Worm (Caenorhabditis elegans) whole organism, early embryonic: ENCODE data around the gene fbxa-128.

Experiments used
- B0310.2 ChIP-seq: sonication (generic microtip); optimal IDR thresholded peaks from 2 replicates; lab custom pipeline; 2016; ENCODE audit warnings: mild to moderate bottlenecking, missing genetic modification characterization, missing compliant biosample characterization
- F13C5.2 ChIP-seq: sonication (generic microtip); optimal IDR thresholded peaks from 2 replicates; lab custom pipeline; 2017; ENCODE audit warnings: mild to moderate bottlenecking, missing genetic modification characterization, inconsistent platforms, missing compliant biosample characterization
- aly-1 ChIP-seq: sonication (generic microtip); optimal IDR thresholded peaks from 2 replicates; lab custom pipeline; 2016; ENCODE audit warnings: missing genetic modification characterization, missing compliant biosample characterization
- ama-1 ChIP-seq: fragments of 150-350 bp; optimal IDR thresholded peaks from 2 replicates; lab custom pipeline; 2014
- ceh-13 ChIP-seq: fragments of 200-800 bp; sonication (Bioruptor generic); optimal IDR thresholded peaks from 2 replicates; lab custom pipeline; 2018; ENCODE audit warnings: mild to moderate bottlenecking, missing genetic modification characterization, missing compliant biosample characterization
- ceh-36 ChIP-seq: sonication (generic microtip); optimal IDR thresholded peaks from 2 replicates; lab custom pipeline; 2016; ENCODE audit warnings: missing genetic modification characterization, inconsistent platforms, missing compliant biosample characterization
- ets-7 ChIP-seq: sonication (generic microtip); optimal IDR thresholded peaks from 2 replicates; lab custom pipeline; 2016; ENCODE audit warnings: missing genotype, missing genetic modification characterization, missing compliant biosample characterization
- flt-1 ChIP-seq: fragments of 200-800 bp; sonication (Bioruptor generic); IDR thresholded peaks from 2 replicates; pipeline ENCODE4 v1.3.6; 2022; ENCODE audit warnings: missing genetic modification characterization, missing compliant biosample characterization
- hmbx-1 ChIP-seq: sonication (generic microtip); optimal IDR thresholded peaks from 2 replicates; lab custom pipeline; 2016; ENCODE audit warnings: mild to moderate bottlenecking, missing genetic modification characterization, missing compliant biosample characterization
- hmg-4 ChIP-seq: fragments of 200-800 bp; sonication (Bioruptor generic); optimal IDR thresholded peaks from 2 replicates; lab custom pipeline; 2018; ENCODE audit warnings: mild to moderate bottlenecking, missing genetic modification characterization, missing compliant biosample characterization
- hnd-1 ChIP-seq: sonication (generic microtip); optimal IDR thresholded peaks from 2 replicates; lab custom pipeline; 2016; ENCODE audit warnings: missing genetic modification characterization, missing compliant biosample characterization
- pes-1 ChIP-seq: fragments of 200-800 bp; sonication (Bioruptor generic); IDR thresholded peaks from 2 replicates; pipeline ENCODE4 v1.3.6; 2022; ENCODE audit warnings: missing genetic modification reagents, missing genetic modification characterization, missing compliant biosample characterization
- scrt-1 ChIP-seq: fragments of 200-800 bp; sonication (Bioruptor generic); IDR thresholded peaks from 2 replicates; pipeline ENCODE4 v1.3.6; 2022; ENCODE audit warnings: missing genetic modification characterization, missing compliant biosample characterization
- sea-1 ChIP-seq: fragments of 200-800 bp; sonication (Bioruptor generic); conservative IDR thresholded peaks from 2 replicates; pipeline ENCODE4 v1.3.6; 2022; ENCODE audit warnings: missing genetic modification characterization, missing compliant biosample characterization
- tbx-11 ChIP-seq: fragments of 200-800 bp; sonication (Bioruptor generic); IDR thresholded peaks from 2 replicates; pipeline ENCODE4 v1.3.6; 2022; ENCODE audit warnings: missing genetic modification characterization, missing compliant biosample characterization
- tbx-37 ChIP-seq: fragments of 200-800 bp; sonication (Bioruptor generic); conservative IDR thresholded peaks from 2 replicates; pipeline ENCODE4 v1.3.6; 2022; ENCODE audit warnings: missing genetic modification reagents, missing genetic modification characterization, missing compliant biosample characterization
- tra-4 ChIP-seq: sonication (generic microtip); optimal IDR thresholded peaks from 2 replicates; lab custom pipeline; 2017; ENCODE audit warnings: missing genetic modification characterization, missing compliant biosample characterization

Gene fbxa-128

DNA sequence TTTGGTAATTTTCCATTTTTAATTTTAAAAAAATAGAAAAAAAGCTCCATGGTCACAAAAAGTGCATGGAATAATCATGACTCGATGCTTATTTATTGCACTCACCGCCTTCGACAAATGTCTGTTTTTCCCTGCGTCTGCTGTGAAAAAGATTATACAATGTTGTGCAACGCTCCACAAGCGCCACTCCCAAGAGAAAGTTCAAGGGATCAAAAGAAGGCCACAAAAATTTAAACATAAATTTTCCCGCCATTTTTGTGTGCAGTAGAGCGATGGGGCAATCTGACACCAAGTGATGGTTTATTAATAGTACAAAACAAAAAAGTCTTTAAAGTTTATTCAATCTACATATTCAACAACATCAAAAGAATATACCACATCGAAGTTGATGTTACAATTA, at the start of gene fbxa-128:
Gene fbxa-128, minus strand, starts transcription at position 192 of the 400 bp plus-strand sequence.
- TF ChIP-seq ets-7 (tag; lab: Kevin White, UChicago) = no peak
- TF ChIP-seq pes-1 (GFP tag; lab: Robert Waterston, UW) = no peak
- no peak for TF ChIP-seq tbx-11 (GFP tag; lab: Robert Waterston, UW)
- no peak for TF ChIP-seq hmbx-1
- no peak for TF ChIP-seq ama-1 (lab: Kevin White, UChicago)
- no peak for TF ChIP-seq flt-1 (GFP tag; lab: Robert Waterston, UW)
- TF ChIP-seq hnd-1 (tag; lab: Kevin White, UChicago) = no peak
- no peak for TF ChIP-seq aly-1 (tag; lab: Kevin White, UChicago)
- no peak for TF ChIP-seq ceh-36 (tag; lab: Kevin White, UChicago)
- TF ChIP-seq tra-4 (tag; lab: Kevin White, UChicago) = no peak
- no peak for TF ChIP-seq B0310.2 (tag; lab: Kevin White, UChicago)
- no peak for TF ChIP-seq sea-1

DNA sequence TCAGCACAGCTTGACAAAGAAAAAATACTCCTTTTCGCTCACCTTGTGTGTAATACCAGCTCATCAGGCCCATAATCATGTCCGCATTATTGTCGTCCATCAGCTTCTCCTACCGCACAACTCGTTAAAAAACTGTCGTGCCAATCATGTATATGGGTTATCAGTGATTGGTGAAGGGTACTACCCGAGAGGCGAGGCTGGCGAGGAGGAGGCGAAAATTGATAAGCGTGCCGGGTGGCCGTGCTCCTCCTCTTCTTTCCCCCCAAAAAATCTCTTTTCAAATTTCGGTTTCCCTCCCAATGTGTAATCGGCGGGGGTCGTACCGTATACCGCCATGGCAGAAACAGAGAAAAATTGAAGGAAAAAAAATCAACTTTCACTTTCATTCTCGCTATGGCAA, 49.2 kb upstream of the fbxa-128 start:
- TF ChIP-seq tra-4 (tag; lab: Kevin White, UChicago) (no peak), tbx-37 (GFP tag; lab: Robert Waterston, UW) (no peak), ets-7 (tag; lab: Kevin White, UChicago) (no peak), hmbx-1 (no peak), scrt-1 (GFP tag; lab: Robert Waterston, UW) (no peak), hmg-4 (no peak), ceh-36 (tag; lab: Kevin White, UChicago) (no peak), aly-1 (tag; lab: Kevin White, UChicago) (no peak)

DNA sequence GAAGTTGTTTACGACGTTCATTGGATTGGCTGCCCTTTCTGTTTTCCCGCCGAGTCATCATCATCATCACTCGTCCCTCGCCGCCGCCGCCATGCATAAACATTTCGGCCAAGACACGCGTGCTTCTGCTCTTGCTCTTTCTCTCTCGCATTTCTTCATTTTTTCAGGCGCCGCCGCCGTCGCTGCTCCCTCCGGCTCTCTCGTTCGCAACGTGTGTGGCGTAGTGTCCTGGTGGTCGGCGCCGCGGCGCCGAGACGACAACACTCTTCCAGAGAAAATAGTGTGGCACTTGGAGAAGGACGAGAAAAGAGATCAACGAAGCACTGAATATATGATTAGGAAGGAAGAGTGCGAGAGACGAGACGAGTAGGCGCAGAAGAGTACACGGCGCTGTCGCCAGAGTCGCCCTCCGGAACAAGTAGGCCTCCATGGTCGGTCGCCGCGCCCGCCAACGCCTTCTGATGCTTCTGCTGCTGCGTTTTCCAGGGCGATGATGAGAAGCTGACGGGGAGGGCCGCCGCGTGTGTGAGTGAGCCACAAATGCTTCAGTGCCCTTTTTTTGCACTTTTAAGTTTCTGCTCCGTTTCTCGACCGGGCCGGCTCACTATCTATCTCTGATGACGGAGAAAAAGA, 46.7 kb upstream of the fbxa-128 start:
- TF ChIP-seq F13C5.2 (tag; lab: Kevin White, UChicago) (no peak), sea-1 (no peak), tbx-11 (GFP tag; lab: Robert Waterston, UW) (no peak), hnd-1 (tag; lab: Kevin White, UChicago) (no peak), hmbx-1 (no peak), flt-1 (GFP tag; lab: Robert Waterston, UW) (no peak), tbx-37 (GFP tag; lab: Robert Waterston, UW) (no peak), pes-1 (GFP tag; lab: Robert Waterston, UW) (no peak), aly-1 (tag; lab: Kevin White, UChicago) (no peak)

DNA sequence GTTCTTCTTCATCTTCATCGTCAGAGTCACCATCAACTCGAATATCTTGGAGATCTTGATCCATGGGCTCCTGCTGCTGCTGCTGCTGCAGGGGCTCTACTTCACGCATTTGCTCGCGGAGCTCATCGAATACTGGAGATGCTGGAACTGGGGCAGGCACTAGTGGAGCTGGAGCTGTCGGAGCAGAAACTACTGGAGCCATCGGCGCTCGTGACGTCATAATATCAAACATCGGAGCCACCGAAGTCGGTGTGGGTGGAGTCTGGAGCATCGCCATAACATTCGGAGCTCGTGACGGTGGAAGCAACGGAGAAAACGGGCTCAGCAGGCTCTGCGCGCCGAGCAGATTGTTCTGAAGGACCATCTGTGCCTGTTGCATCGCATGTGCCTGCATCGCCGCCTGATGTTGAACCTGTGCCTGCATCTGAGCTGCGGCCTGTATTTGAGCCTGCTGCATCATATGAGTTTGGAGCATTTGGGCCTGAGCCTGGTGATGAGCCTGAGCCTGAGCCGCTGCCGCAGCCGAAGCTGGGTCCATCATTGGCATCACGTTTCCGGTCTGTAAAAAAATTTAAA, 36.8 kb upstream of the fbxa-128 start:
- TF ChIP-seq tra-4 (tag; lab: Kevin White, UChicago) = no peak
- TF ChIP-seq hmg-4 = no peak
- TF ChIP-seq sea-1 = no peak
- no peak for TF ChIP-seq aly-1 (tag; lab: Kevin White, UChicago)

DNA sequence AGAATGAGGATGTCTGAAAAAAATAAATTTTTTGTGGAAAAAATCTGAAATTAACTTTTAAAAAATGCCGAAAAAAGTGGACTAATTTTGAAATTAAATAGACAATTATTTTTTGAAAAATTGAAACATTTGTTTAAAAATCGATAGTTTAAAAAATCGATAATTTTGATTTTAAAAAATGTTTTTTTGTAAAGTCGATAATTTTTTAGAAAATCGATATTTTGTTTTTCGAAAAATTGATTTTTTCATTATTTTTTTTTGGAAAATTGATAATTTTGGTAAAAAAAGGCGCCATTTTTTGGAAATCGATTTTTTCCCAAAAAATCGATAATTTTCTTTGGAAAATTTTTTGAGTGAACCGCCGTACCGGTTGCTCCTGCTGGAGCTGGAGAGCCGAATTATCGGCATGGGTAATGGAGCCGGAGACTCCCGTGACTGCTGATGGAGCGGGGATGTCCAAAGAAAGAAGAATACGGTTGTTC, 33.4 kb upstream of the fbxa-128 start:
- TF ChIP-seq pes-1 (GFP tag; lab: Robert Waterston, UW) (no peak), ets-7 (tag; lab: Kevin White, UChicago) (no peak), flt-1 (GFP tag; lab: Robert Waterston, UW) (no peak), B0310.2 (tag; lab: Kevin White, UChicago) (no peak), aly-1 (tag; lab: Kevin White, UChicago) (no peak), sea-1 (no peak), hmbx-1 (no peak), F13C5.2 (tag; lab: Kevin White, UChicago) (no peak), hnd-1 (tag; lab: Kevin White, UChicago) (no peak), scrt-1 (GFP tag; lab: Robert Waterston, UW) (no peak)

DNA sequence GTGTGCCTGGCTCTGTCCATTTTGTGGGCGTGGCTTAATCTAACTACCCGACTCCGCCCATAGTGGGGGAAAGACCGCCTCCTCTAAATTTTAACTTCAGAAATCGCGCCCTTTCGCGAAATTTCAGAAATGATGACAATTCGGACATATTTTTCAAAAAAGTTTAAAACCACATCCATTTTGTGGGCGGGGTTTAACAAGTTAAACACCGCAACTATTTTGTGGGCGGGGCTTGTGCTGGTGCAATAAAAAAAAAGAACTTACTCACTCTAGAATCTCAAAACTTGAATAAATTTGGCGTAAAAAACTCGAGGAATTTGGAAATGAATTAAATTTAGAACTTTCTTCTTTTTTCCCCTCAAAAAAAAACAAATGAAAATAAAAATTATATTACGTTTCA, 31.6 kb upstream of the fbxa-128 start:
- TF ChIP-seq ceh-13 (GFP tag; lab: Kevin White, UChicago) (no peak), hmg-4 (no peak), scrt-1 (GFP tag; lab: Robert Waterston, UW) (no peak), hmbx-1 (no peak), pes-1 (GFP tag; lab: Robert Waterston, UW) (no peak), aly-1 (tag; lab: Kevin White, UChicago) (no peak), tbx-11 (GFP tag; lab: Robert Waterston, UW) (no peak), ets-7 (tag; lab: Kevin White, UChicago) (no peak), sea-1 (no peak), flt-1 (GFP tag; lab: Robert Waterston, UW) (no peak), B0310.2 (tag; lab: Kevin White, UChicago) (no peak), tbx-37 (GFP tag; lab: Robert Waterston, UW) (no peak), ceh-36 (tag; lab: Kevin White, UChicago) (no peak), tra-4 (tag; lab: Kevin White, UChicago) (no peak), hnd-1 (tag; lab: Kevin White, UChicago) (no peak), F13C5.2 (tag; lab: Kevin White, UChicago) (no peak), ama-1 (lab: Kevin White, UChicago) (no peak)

DNA sequence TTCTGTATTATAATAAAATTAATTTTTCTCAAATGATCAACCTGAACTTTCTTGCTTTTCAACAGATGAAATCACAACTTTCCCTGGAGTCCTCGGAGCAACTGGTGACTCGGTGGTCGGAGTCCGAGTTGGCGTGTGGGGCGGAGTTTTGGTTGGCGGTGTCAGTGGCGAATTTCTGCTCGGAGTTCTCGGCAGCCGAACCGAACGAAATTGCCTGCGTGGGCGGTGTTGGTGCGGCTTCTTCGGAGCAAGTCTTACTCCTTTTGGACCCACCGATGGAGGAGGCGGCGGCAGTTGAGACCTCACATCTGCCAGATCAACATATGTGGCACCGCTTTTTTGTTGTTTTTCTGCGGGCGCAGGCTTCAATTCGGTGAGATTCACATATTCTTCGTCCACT, 30.8 kb upstream of the fbxa-128 start:
- no peak for TF ChIP-seq hmg-4
- TF ChIP-seq ets-7 (tag; lab: Kevin White, UChicago) = no peak
- no peak for TF ChIP-seq F13C5.2 (tag; lab: Kevin White, UChicago)
- no peak for TF ChIP-seq tbx-37 (GFP tag; lab: Robert Waterston, UW)

DNA sequence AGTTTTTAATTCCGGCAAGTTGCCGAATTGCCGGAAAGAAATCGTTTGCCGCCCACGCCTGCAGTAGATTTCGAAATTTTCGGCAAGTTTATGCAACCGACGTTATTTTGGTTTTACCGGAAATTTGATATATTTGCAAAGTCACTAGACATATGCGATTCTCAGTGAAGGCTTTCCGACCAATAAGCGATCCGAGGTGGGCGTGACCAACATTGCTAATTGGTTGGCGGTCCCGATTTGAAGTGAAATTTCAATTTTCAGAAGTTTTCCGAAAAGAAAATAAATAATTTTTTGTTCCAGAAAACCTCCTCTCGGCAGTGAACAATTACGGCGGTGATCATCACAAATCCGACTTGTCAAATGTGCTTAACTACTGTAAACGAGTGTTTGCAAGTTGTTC, 19.0 kb upstream of the fbxa-128 start:
- TF ChIP-seq aly-1 (tag; lab: Kevin White, UChicago) = no peak
- no peak for TF ChIP-seq ets-7 (tag; lab: Kevin White, UChicago)
- no peak for TF ChIP-seq ceh-13 (GFP tag; lab: Kevin White, UChicago)
- TF ChIP-seq sea-1 = no peak
- TF ChIP-seq flt-1 (GFP tag; lab: Robert Waterston, UW) = no peak
- TF ChIP-seq hmg-4 = no peak
- TF ChIP-seq tbx-11 (GFP tag; lab: Robert Waterston, UW) = no peak
- TF ChIP-seq pes-1 (GFP tag; lab: Robert Waterston, UW) = no peak
- TF ChIP-seq hmbx-1 = no peak
- no peak for TF ChIP-seq ama-1 (lab: Kevin White, UChicago)
- no peak for TF ChIP-seq F13C5.2 (tag; lab: Kevin White, UChicago)
- no peak for TF ChIP-seq tbx-37 (GFP tag; lab: Robert Waterston, UW)
